Fruit fly (Drosophila melanogaster) whole organism, embryonic: ENCODE results near the gene CG31038.

ENCODE experiments used
- Abd-B ChIP-seq: fragments of 200-800 bp; sonication (Bioruptor generic); optimal IDR thresholded peaks from 2 replicates; lab custom pipeline; 2018; ENCODE audit warnings: missing biosample characterization, mild to moderate bottlenecking, missing genetic modification characterization, moderate library complexity
- Atf3 ChIP-seq: fragments of 200-800 bp; sonication (Bioruptor generic); optimal IDR thresholded peaks from 3 replicates; lab custom pipeline; 2016; ENCODE audit warnings: missing biosample characterization, missing genetic modification characterization
- CG11085 ChIP-seq: fragments of 200-800 bp; sonication (Bioruptor generic); IDR thresholded peaks from 2 replicates; pipeline ENCODE4 v1.3.6; 2022; ENCODE audit warnings: missing biosample characterization, missing genetic modification characterization
- CG13296 ChIP-seq: fragments of 200-800 bp; sonication (Bioruptor generic); optimal IDR thresholded peaks from 3 replicates; lab custom pipeline; 2018; ENCODE audit warnings: missing biosample characterization, mild to moderate bottlenecking, missing genetic modification characterization
- CG2120 ChIP-seq: fragments of 200-800 bp; sonication (Bioruptor generic); optimal IDR thresholded peaks from 3 replicates; lab custom pipeline; 2016; ENCODE audit warnings: missing biosample characterization, missing genetic modification characterization
- CG2129 ChIP-seq: fragments of 200-800 bp; sonication (Bioruptor generic); IDR thresholded peaks from 2 replicates; pipeline ENCODE4 v1.3.6; 2022; ENCODE audit warnings: missing biosample characterization, missing genetic modification characterization; ENCODE audit not compliant: partially characterized antibody
- CG30020 ChIP-seq: fragments of 200-800 bp; optimal IDR thresholded peaks from 2 replicates; lab custom pipeline; 2019; ENCODE audit warnings: missing biosample characterization, mild to moderate bottlenecking, missing genetic modification characterization, moderate library complexity
- CG3065 ChIP-seq: fragments of 200-800 bp; sonication (Bioruptor generic); optimal IDR thresholded peaks from 2 replicates; lab custom pipeline; 2016; ENCODE audit warnings: missing biosample characterization, missing genetic modification characterization
- CG31224 ChIP-seq: fragments of 200-800 bp; sonication (Bioruptor generic); IDR thresholded peaks from 2 replicates; pipeline ENCODE4 v1.3.6; 2022; ENCODE audit warnings: missing biosample characterization, missing genetic modification characterization
- CG34376 ChIP-seq: fragments of 200-800 bp; sonication (Bioruptor generic); optimal IDR thresholded peaks from 2 replicates; lab custom pipeline; 2018; ENCODE audit warnings: missing biosample characterization, mild to moderate bottlenecking, missing genetic modification characterization
- CG4404 ChIP-seq: fragments of 200-800 bp; sonication (Bioruptor generic); IDR thresholded peaks from 2 replicates; pipeline ENCODE4 v1.3.6; 2022; ENCODE audit warnings: missing biosample characterization, missing genetic modification characterization
- CG5180 ChIP-seq: fragments of 200-800 bp; sonication (Bioruptor generic); optimal IDR thresholded peaks from 3 replicates; lab custom pipeline; 2017; ENCODE audit warnings: missing biosample characterization, missing genetic modification characterization, mild to moderate bottlenecking, moderate library complexity, missing genetic modification reagents
- CG6791 ChIP-seq: fragments of 200-800 bp; sonication (Bioruptor generic); IDR thresholded peaks from 3 replicates; pipeline ENCODE4 v1.3.6; 2022; ENCODE audit warnings: missing biosample characterization, missing genetic modification characterization; ENCODE audit not compliant: partially characterized antibody
- CG7786 ChIP-seq: fragments of 200-800 bp; sonication (Bioruptor generic); optimal IDR thresholded peaks from 2 replicates; lab custom pipeline; 2016; ENCODE audit warnings: missing biosample characterization, missing genetic modification characterization
- CHES-1-like ChIP-seq: fragments of 200-800 bp; sonication (Bioruptor generic); optimal IDR thresholded peaks from 2 replicates; lab custom pipeline; 2016; ENCODE audit warnings: missing biosample characterization, missing genetic modification characterization
- CTCF ChIP-seq: fragments of 200-800 bp; sonication (Bioruptor generic); optimal IDR thresholded peaks from 2 replicates; lab custom pipeline; 2017; ENCODE audit warnings: missing biosample characterization, mild to moderate bottlenecking, missing genetic modification characterization, moderate library complexity
- Dad ChIP-seq: fragments of 200-800 bp; sonication (Bioruptor generic); optimal IDR thresholded peaks from 3 replicates; lab custom pipeline; 2016; ENCODE audit warnings: missing biosample characterization, missing genetic modification characterization
- Drgx ChIP-seq: fragments of 200-800 bp; sonication (Bioruptor generic); IDR thresholded peaks from 2 replicates; pipeline ENCODE4 v1.3.6; 2022; ENCODE audit warnings: missing biosample characterization, missing genetic modification characterization
- Fer3 ChIP-seq: fragments of 200-800 bp; sonication (Bioruptor generic); optimal IDR thresholded peaks from 2 replicates; lab custom pipeline; 2018; ENCODE audit warnings: missing biosample characterization, mild to moderate bottlenecking, missing genetic modification characterization, moderate library complexity
- GATAe ChIP-seq: fragments of 200-800 bp; sonication (Bioruptor generic); conservative IDR thresholded peaks from 2 replicates; pipeline ENCODE4 v1.3.6; 2022; ENCODE audit warnings: missing biosample characterization, missing genetic modification characterization
- MTF-1 ChIP-seq: fragments of 200-800 bp; sonication (Bioruptor generic); optimal IDR thresholded peaks from 2 replicates; lab custom pipeline; 2018; ENCODE audit warnings: missing biosample characterization, mild to moderate bottlenecking, missing genetic modification characterization, borderline replicate concordance
- Med ChIP-seq: fragments of 200-800 bp; sonication (Bioruptor generic); peaks from one replicate; lab custom pipeline; 2016; ENCODE audit warnings: missing biosample characterization, missing genetic modification characterization, mild to moderate bottlenecking, inconsistent platforms, moderate library complexity
- Myb ChIP-seq: fragments of 200-800 bp; sonication (Bioruptor generic); optimal IDR thresholded peaks from 2 replicates; lab custom pipeline; 2016; ENCODE audit warnings: missing biosample characterization, missing genetic modification characterization
- NFAT ChIP-seq: fragments of 200-800 bp; sonication (Bioruptor generic); IDR thresholded peaks from 2 replicates; pipeline ENCODE4 v1.3.6; 2022; ENCODE audit warnings: missing biosample characterization, missing genetic modification characterization
- Poxn ChIP-seq: fragments of 200-800 bp; sonication (Bioruptor generic); IDR thresholded peaks from 2 replicates; pipeline ENCODE4 v1.3.6; 2022; ENCODE audit warnings: missing biosample characterization, missing genetic modification characterization
- Rfx ChIP-seq: fragments of 200-800 bp; sonication (Bioruptor generic); IDR thresholded peaks from 2 replicates; pipeline ENCODE4 v1.3.6; 2022; ENCODE audit warnings: missing biosample characterization, missing genetic modification characterization
- Sry-δ ChIP-seq: fragments of 200-800 bp; sonication (Bioruptor generic); optimal IDR thresholded peaks from 2 replicates; lab custom pipeline; 2016; ENCODE audit warnings: missing biosample characterization, missing genetic modification characterization
- Trl ChIP-seq, 3 experiments: fragments of >200 bp in 2 of 3; fragments of 200-800 bp in 1 of 3; sonication (Bioruptor generic) in 1 of 3; optimal IDR thresholded peaks; 2 replicates in 1 of 3; 3 replicates in 2 of 3; lab custom pipeline; 2016 to 2017; ENCODE audit warnings: missing biosample characterization in 1 of 3, missing genetic modification characterization in 1 of 3
- ac ChIP-seq: fragments of 200-800 bp; sonication (Bioruptor generic); optimal IDR thresholded peaks from 3 replicates; lab custom pipeline; 2017; ENCODE audit warnings: missing biosample characterization, mild to moderate bottlenecking, missing genetic modification characterization
- al ChIP-seq: fragments of 200-800 bp; sonication (Bioruptor generic); IDR thresholded peaks from 2 replicates; pipeline ENCODE4 v1.3.6; 2022; ENCODE audit warnings: missing biosample characterization, missing genetic modification characterization
- cato ChIP-seq: fragments of 200-800 bp; sonication (Bioruptor generic); optimal IDR thresholded peaks from 2 replicates; lab custom pipeline; 2016; ENCODE audit warnings: missing biosample characterization, missing genetic modification characterization, borderline replicate concordance
- danr ChIP-seq: fragments of 200-800 bp; sonication (Bioruptor generic); IDR thresholded peaks from 2 replicates; pipeline ENCODE4 v1.3.6; 2022; ENCODE audit warnings: missing biosample characterization, missing genetic modification characterization
- dm ChIP-seq: fragments of 200-800 bp; sonication (Bioruptor generic); optimal IDR thresholded peaks from 3 replicates; lab custom pipeline; 2016; ENCODE audit warnings: missing biosample characterization, missing genetic modification characterization
- ems ChIP-seq: fragments of 200-800 bp; sonication (Bioruptor generic); optimal IDR thresholded peaks from 3 replicates; lab custom pipeline; 2016; ENCODE audit warnings: missing biosample characterization, missing genetic modification characterization
- exex ChIP-seq: fragments of 200-800 bp; sonication (Bioruptor generic); optimal IDR thresholded peaks from 4 replicates; lab custom pipeline; 2018; ENCODE audit warnings: missing biosample characterization, mild to moderate bottlenecking, missing genetic modification characterization, moderate library complexity
- fd102C ChIP-seq: fragments of 200-800 bp; sonication (Bioruptor generic); optimal IDR thresholded peaks from 2 replicates; lab custom pipeline; 2018; ENCODE audit warnings: missing biosample characterization, mild to moderate bottlenecking, missing genetic modification characterization, moderate library complexity
- fu2 ChIP-seq: fragments of 200-800 bp; sonication (Bioruptor generic); optimal IDR thresholded peaks from 2 replicates; lab custom pipeline; 2016; ENCODE audit warnings: missing biosample characterization, missing genetic modification characterization
- gcm2 ChIP-seq: fragments of 200-800 bp; sonication (Bioruptor generic); optimal IDR thresholded peaks from 2 replicates; lab custom pipeline; 2016; ENCODE audit warnings: missing biosample characterization, missing genetic modification characterization
- klu ChIP-seq: fragments of 200-800 bp; sonication (Bioruptor generic); IDR thresholded peaks from 2 replicates; pipeline ENCODE4 v1.3.6; 2022; ENCODE audit warnings: missing biosample characterization, missing genetic modification characterization
- lmd ChIP-seq: fragments of 200-800 bp; sonication (Bioruptor generic); IDR thresholded peaks from 2 replicates; pipeline ENCODE4 v1.3.6; 2022; ENCODE audit warnings: missing biosample characterization, missing genetic modification characterization
- lov ChIP-seq, 2 experiments: fragments of 200-800 bp in 1 of 2; fragments of >200 bp in 1 of 2; sonication (Bioruptor generic) in 1 of 2; IDR thresholded peaks in 1 of 2; optimal IDR thresholded peaks in 1 of 2; 2 replicates in 1 of 2; 3 replicates in 1 of 2; pipeline versions ENCODE4 v1.3.6 to Lab custom; 2017 to 2022; ENCODE audit warnings: missing biosample characterization in 1 of 2, missing genetic modification characterization in 1 of 2
- prd ChIP-seq, 3 experiments: fragments of >200 bp in 2 of 3; fragments of 200-800 bp in 1 of 3; sonication (Bioruptor generic) in 1 of 3; optimal IDR thresholded peaks in 2 of 3; IDR thresholded peaks in 1 of 3; 2 replicates in 2 of 3; 3 replicates in 1 of 3; pipeline versions ENCODE4 v1.3.6 to Lab custom; 2017 to 2022; ENCODE audit warnings: missing biosample characterization in 1 of 3, missing genetic modification characterization in 1 of 3
- psq ChIP-seq: fragments of 200-800 bp; sonication (Bioruptor generic); optimal IDR thresholded peaks from 2 replicates; lab custom pipeline; 2017; ENCODE audit warnings: missing biosample characterization, missing genetic modification characterization
- row ChIP-seq: fragments of 200-800 bp; sonication (Bioruptor generic); IDR thresholded peaks from 3 replicates; pipeline ENCODE4 v1.3.6; 2022; ENCODE audit warnings: missing biosample characterization, missing genetic modification characterization
- sens ChIP-seq: fragments of 200-800 bp; sonication (Bioruptor generic); peaks from one replicate; lab custom pipeline; 2016; ENCODE audit warnings: missing biosample characterization, missing genetic modification characterization
- slbo ChIP-seq: fragments of 200-800 bp; sonication (Bioruptor generic); IDR thresholded peaks from 2 replicates; pipeline ENCODE4 v1.3.6; 2022; ENCODE audit warnings: missing biosample characterization, missing genetic modification characterization
- sob ChIP-seq: fragments of 200-800 bp; sonication (Bioruptor generic); IDR thresholded peaks from 2 replicates; pipeline ENCODE4 v1.3.6; 2022; ENCODE audit warnings: missing biosample characterization, missing genetic modification characterization
- sug ChIP-seq: fragments of 200-800 bp; optimal IDR thresholded peaks from 2 replicates; lab custom pipeline; 2019; ENCODE audit warnings: missing biosample characterization, mild to moderate bottlenecking, missing genetic modification characterization, moderate library complexity
- tgo ChIP-seq: fragments of 200-800 bp; sonication (Bioruptor generic); IDR thresholded peaks from 3 replicates; pipeline ENCODE4 v1.3.6; 2022; ENCODE audit warnings: missing biosample characterization, missing genetic modification characterization
- zfh2 ChIP-seq: fragments of 200-800 bp; sonication (Bioruptor generic); optimal IDR thresholded peaks from 2 replicates; lab custom pipeline; 2016; ENCODE audit warnings: missing biosample characterization, missing genetic modification characterization

Gene CG31038

DNA sequence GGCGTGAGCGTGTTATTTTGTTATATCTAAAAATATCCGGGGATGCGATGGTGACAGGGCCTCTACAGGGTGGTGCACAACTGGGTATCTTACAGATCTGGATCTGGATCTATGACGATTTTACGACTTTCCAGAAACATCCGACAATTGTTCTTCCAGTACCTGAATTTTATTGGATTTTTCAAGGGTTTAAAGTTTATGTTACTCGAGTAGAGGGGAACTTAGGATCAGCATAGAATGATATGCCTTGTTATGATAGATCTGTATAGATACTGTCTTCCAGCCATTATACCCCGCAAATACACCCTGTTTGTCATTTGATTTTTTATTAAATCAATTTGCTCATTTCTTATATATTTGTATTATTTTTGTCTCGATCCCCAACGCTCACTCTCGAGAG lies 17.5 kb downstream of the CG31038 start (continued):
- no peak for TF ChIP-seq lov (optimal IDR thresholded peaks at IDR 0.05; lab: Kevin White, UChicago)
- no peak for TF ChIP-seq lov (GFP tag; IDR thresholded peaks at IDR 0.05; lab: Robert Waterston, UW)
- TF ChIP-seq danr (GFP tag; lab: Robert Waterston, UW), result peak; percentile 54; the same call in 1 of the 2 replicates
- peak; percentile 59; the same call in 1 of the 2 replicates for TF ChIP-seq CG31224
- TF ChIP-seq prd (optimal IDR thresholded peaks at IDR 0.05; lab: Kevin White, UChicago), result no peak
- TF ChIP-seq prd (GFP tag; IDR thresholded peaks at IDR 0.05; lab: Robert Waterston, UW), result peak; percentile 48; the same call in 2 of the 3 replicates
- no peak for TF ChIP-seq fd102C
- TF ChIP-seq Sry-δ (GFP tag; lab: Kevin White, UChicago), result no peak
- no peak for TF ChIP-seq CG6791 (GFP tag; lab: Robert Waterston, UW)
- peak; percentile 26 for TF ChIP-seq ems (GFP tag; lab: Kevin White, UChicago)
- TF ChIP-seq Myb (GFP tag; lab: Kevin White, UChicago), result peak; percentile 32
- no peak for TF ChIP-seq MTF-1 (GFP tag; lab: Kevin White, UChicago)

DNA sequence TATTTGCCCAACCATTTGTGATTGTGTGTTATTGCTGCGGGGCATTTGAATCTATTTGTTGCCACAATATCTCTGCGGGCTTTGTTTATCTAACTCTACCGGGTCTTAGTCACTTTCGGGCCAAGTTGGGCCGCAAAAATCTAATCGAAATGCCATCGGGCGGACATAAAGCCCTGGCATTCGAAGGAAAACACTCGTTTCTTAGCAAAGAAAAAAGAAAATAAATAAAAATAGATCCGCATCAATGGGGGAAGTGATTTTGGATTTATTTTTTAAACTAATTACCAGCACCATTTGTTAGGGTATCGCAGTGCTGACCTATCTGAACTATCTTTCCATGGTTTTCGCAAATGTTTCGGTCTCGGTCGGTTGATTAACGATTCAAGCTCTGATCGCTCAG lies 21.7 kb downstream of the CG31038 start:
- TF ChIP-seq dm (no peak), al (GFP tag; lab: Robert Waterston, UW) (peak; percentile 34; the same call in 1 of the 2 replicates), NFAT (GFP tag; lab: Robert Waterston, UW) (peak; percentile 19; the same call in 1 of the 2 replicates), ac (no peak), row (GFP tag; lab: Robert Waterston, UW) (peak; percentile 42; the same call in 2 of the 3 replicates), CG3065 (GFP tag; lab: Kevin White, UChicago) (no peak), Drgx (GFP tag; lab: Robert Waterston, UW) (peak; percentile 60; the same call in 1 of the 2 replicates), zfh2 (no peak), fu2 (GFP tag; lab: Kevin White, UChicago) (no peak), slbo (peak; percentile 56), Trl (optimal IDR thresholded peaks at IDR 0.05; lab: Kevin White, UChicago) (no peak), Trl (GFP tag; optimal IDR thresholded peaks at IDR 0.05; lab: Kevin White, UChicago) (no peak), tgo (no peak), gcm2 (no peak), CG13296 (GFP tag; lab: Kevin White, UChicago) (no peak), CG34376 (GFP tag; lab: Kevin White, UChicago) (no peak), GATAe (GFP tag; lab: Robert Waterston, UW) (no peak), lmd (GFP tag; lab: Robert Waterston, UW) (no peak; the same call in 1 of the 2 replicates), Med (GFP tag; lab: Kevin White, UChicago) (peak; percentile 83), Poxn (no peak), CG11085 (GFP tag; lab: Robert Waterston, UW) (no peak), klu (GFP tag; lab: Robert Waterston, UW) (no peak), CG2120 (GFP tag; lab: Kevin White, UChicago) (peak; percentile 53), Dad (GFP tag; lab: Kevin White, UChicago) (no peak), Atf3 (GFP tag; lab: Kevin White, UChicago) (no peak), sens (GFP tag; lab: Kevin White, UChicago) (no peak), CTCF (GFP tag; lab: Kevin White, UChicago) (no peak), CG30020 (tag; lab: Kevin White, UChicago) (no peak), cato (no peak), psq (no peak), sug (tag; lab: Kevin White, UChicago) (peak; percentile 25), Abd-B (GFP tag; lab: Kevin White, UChicago) (no peak), exex (no peak), Fer3 (tag; lab: Kevin White, UChicago) (no peak), Rfx (peak; percentile 47; the same call in 1 of the 2 replicates), CG2129 (GFP tag; lab: Robert Waterston, UW) (no peak), CHES-1-like (GFP tag; lab: Kevin White, UChicago) (no peak), CG5180 (GFP tag; lab: Kevin White, UChicago) (no peak), CG7786 (GFP tag; lab: Kevin White, UChicago) (no peak), CG4404 (GFP tag; lab: Robert Waterston, UW) (no peak), sob (GFP tag; lab: Robert Waterston, UW) (0 out of 2 replicates have a peak, but pooled peaks have one; percentile 26)
